Worm (Caenorhabditis elegans): ENCODE results near the gene D1044.7.

D1044.7 gene

ce11 chrIII:5498973-5499372 is 9.6 kb downstream of the D1044.7 start, which contains the start of gene R02F2.9:
Gene R02F2.9 (plus strand): TSS chrIII:5499190.
- TF ChIP-seq C06A6.2 (GFP tag; conservative IDR thresholded peaks at IDR 0.05) (no peak), F22D6.2 (tag; optimal IDR thresholded peaks at IDR 0.05) (no peak), repo-1 (tag; optimal IDR thresholded peaks at IDR 0.05) (no peak), hlh-26 (GFP tag; conservative IDR thresholded peaks at IDR 0.05) (no peak), egl-44 (GFP tag; IDR thresholded peaks at IDR 0.05) (no peak), Y56A3A.18 (GFP tag; IDR thresholded peaks at IDR 0.05) (no peak), sptf-2 (GFP tag; optimal IDR thresholded peaks at IDR 0.05) (no peak), sea-2 (GFP tag; IDR thresholded peaks at IDR 0.05) (no peak), attf-3 (GFP tag; conservative IDR thresholded peaks at IDR 0.05) (peak; percentile 95), dpl-1 (GFP tag; optimal IDR thresholded peaks at IDR 0.05) (peak; percentile 35), pha-4 (tag; optimal IDR thresholded peaks at IDR 0.05) (no peak), B0261.1 (tag; optimal IDR thresholded peaks at IDR 0.05) (no peak), him-1 (tag; optimal IDR thresholded peaks at IDR 0.05) (peak; percentile 27), B0035.1 (tag; optimal IDR thresholded peaks at IDR 0.05) (no peak), chd-7 (tag; optimal IDR thresholded peaks at IDR 0.05) (no peak), aptf-2 (GFP tag; conservative IDR thresholded peaks at IDR 0.05) (no peak), egl-18 (GFP tag; IDR thresholded peaks at IDR 0.05) (no peak), ceh-58 (GFP tag; IDR thresholded peaks at IDR 0.05) (no peak), F49E8.2 (tag; optimal IDR thresholded peaks at IDR 0.05; ENCODE audit: insufficient read depth) (no peak), rpc-1 (optimal IDR thresholded peaks at IDR 0.05) (no peak), rpc-1 (tag; optimal IDR thresholded peaks at IDR 0.05) (no peak), let-526 (GFP tag; IDR thresholded peaks at IDR 0.05) (no peak), K12H6.12 (tag; optimal IDR thresholded peaks at IDR 0.05) (no peak), F57C9.4 (tag; optimal IDR thresholded peaks at IDR 0.05) (no peak), nfyb-1 (GFP tag; IDR thresholded peaks at IDR 0.05) (no peak), ceh-79 (tag; optimal IDR thresholded peaks at IDR 0.05) (no peak), nhr-179 (tag; optimal IDR thresholded peaks at IDR 0.05) (no peak), lin-40 (tag; optimal IDR thresholded peaks at IDR 0.05) (no peak), nhr-27 (tag; optimal IDR thresholded peaks at IDR 0.05) (no peak), xnd-1 (tag; optimal IDR thresholded peaks at IDR 0.05) (no peak), F52B5.7 (tag; optimal IDR thresholded peaks at IDR 0.05) (no peak), snpc-1.1 (tag; optimal IDR thresholded peaks at IDR 0.05; ENCODE audit: insufficient read depth) (no peak), akir-1 (GFP tag; optimal IDR thresholded peaks at IDR 0.05) (no peak), ets-4 (GFP tag; optimal IDR thresholded peaks at IDR 0.05) (no peak), ceh-27 (GFP tag; optimal IDR thresholded peaks at IDR 0.05) (no peak), ceh-91 (GFP tag; IDR thresholded peaks at IDR 0.05) (no peak), nfya-1 (tag; optimal IDR thresholded peaks at IDR 0.05; ENCODE audit: borderline replicate concordance, insufficient read depth) (no peak), ccch-3 (GFP tag; optimal IDR thresholded peaks at IDR 0.05) (no peak), ztf-18 (tag; optimal IDR thresholded peaks at IDR 0.05) (no peak), bed-1 (GFP tag; IDR thresholded peaks at IDR 0.05) (no peak), lin-54 (GFP tag; optimal IDR thresholded peaks at IDR 0.05) (peak; percentile 60), lin-35 (GFP tag; optimal IDR thresholded peaks at IDR 0.05) (peak in 1 of 3 experiments; percentile 78), hsf-1 (GFP tag; IDR thresholded peaks at IDR 0.05) (no peak), efl-1 (GFP tag; optimal IDR thresholded peaks at IDR 0.05) (peak; percentile 44)
